Worm (Caenorhabditis elegans) whole organism, L4 larva: ENCODE data around the gene nfu-1.

Experiments
- D1046.2 ChIP-seq: fragments of 200-800 bp; sonication (Bioruptor generic); IDR thresholded peaks from 2 replicates; pipeline ENCODE4 v1.3.6; 2022; ENCODE audit warnings: missing genetic modification characterization, missing compliant biosample characterization
- F26F4.8 ChIP-seq: fragments of 200-800 bp; sonication (Bioruptor generic); conservative IDR thresholded peaks from 2 replicates; pipeline ENCODE4 v1.3.6; 2022; ENCODE audit warnings: missing genetic modification characterization, missing compliant biosample characterization
- F44E2.7 ChIP-seq: fragments of 200-800 bp; sonication (Bioruptor generic); IDR thresholded peaks from 2 replicates; pipeline ENCODE4 v2.1.2; 2022; ENCODE audit warnings: missing genetic modification characterization, missing compliant biosample characterization
- T26A8.4 ChIP-seq: fragments of 200-800 bp; sonication (Bioruptor generic); IDR thresholded peaks from 2 replicates; pipeline ENCODE4 v1.3.6; 2022; ENCODE audit warnings: missing genetic modification characterization, missing compliant biosample characterization
- aha-1 ChIP-seq: fragments of 150-350 bp; peaks from one replicate; lab custom pipeline; 2014; ENCODE audit warnings: missing biosample characterization, missing genetic modification characterization
- daf-12 ChIP-seq: fragments of 150-350 bp; optimal IDR thresholded peaks from 2 replicates; lab custom pipeline; 2014; ENCODE audit warnings: missing biosample characterization, missing genetic modification reagents, missing genetic modification characterization
- daf-16 ChIP-seq, 3 experiments: sonication (generic microtip); optimal IDR thresholded peaks; 2 replicates each; lab custom pipeline; 2016 to 2017; ENCODE audit warnings: missing genetic modification characterization in 3 of 3, missing genetic modification reagents in 3 of 3, mild to moderate bottlenecking in 2 of 3, missing compliant biosample characterization in 2 of 3, missing biosample characterization in 1 of 3, moderate library complexity in 1 of 3
- daf-19 ChIP-seq: fragments of 200-800 bp; sonication (Bioruptor generic); conservative IDR thresholded peaks from 2 replicates; pipeline ENCODE4 v1.3.6; 2022; ENCODE audit warnings: missing genetic modification characterization, missing compliant biosample characterization
- dmd-6 ChIP-seq: fragments of 200-800 bp; sonication (Bioruptor generic); IDR thresholded peaks from 2 replicates; pipeline ENCODE4 v1.3.6; 2022; ENCODE audit warnings: missing genetic modification reagents, missing genetic modification characterization, missing compliant biosample characterization
- dmd-8 ChIP-seq: fragments of 200-800 bp; sonication (Bioruptor generic); IDR thresholded peaks from 2 replicates; pipeline ENCODE4 v1.3.6; 2022; ENCODE audit warnings: missing genetic modification characterization, missing compliant biosample characterization
- duxl-1 ChIP-seq: sonication (generic microtip); optimal IDR thresholded peaks from 2 replicates; lab custom pipeline; 2016; ENCODE audit warnings: mild to moderate bottlenecking, missing genetic modification characterization, moderate library complexity, missing compliant biosample characterization; ENCODE audit not compliant: poor library complexity
- dve-1 ChIP-seq: sonication (generic microtip); optimal IDR thresholded peaks from 2 replicates; lab custom pipeline; 2017; ENCODE audit warnings: antibody characterized with exemption, mild to moderate bottlenecking, missing genetic modification characterization, missing compliant biosample characterization; ENCODE audit not compliant: insufficient read depth
- egl-43 ChIP-seq: fragments of 200-800 bp; sonication (Bioruptor generic); IDR thresholded peaks from 2 replicates; pipeline ENCODE4 v1.3.6; 2022; ENCODE audit warnings: missing genetic modification reagents, missing genetic modification characterization, missing compliant biosample characterization
- gei-8 ChIP-seq: fragments of 200-800 bp; sonication (Bioruptor generic); optimal IDR thresholded peaks from 2 replicates; lab custom pipeline; 2018; ENCODE audit warnings: mild to moderate bottlenecking, missing genetic modification characterization, missing compliant biosample characterization
- hif-1 ChIP-seq, 2 experiments: sonication (generic microtip); optimal IDR thresholded peaks; 2 replicates each; lab custom pipeline; 2016 to 2017; ENCODE audit warnings: missing compliant biosample characterization in 2 of 2, missing genetic modification characterization in 2 of 2, missing genetic modification reagents in 2 of 2, missing genotype in 2 of 2, mild to moderate bottlenecking in 1 of 2
- hlh-11 ChIP-seq: fragments of 200-800 bp; sonication (Bioruptor generic); optimal IDR thresholded peaks from 2 replicates; lab custom pipeline; 2018; ENCODE audit warnings: mild to moderate bottlenecking, missing genetic modification characterization, missing compliant biosample characterization
- hlh-30 ChIP-seq: sonication (generic microtip); optimal IDR thresholded peaks from 2 replicates; lab custom pipeline; 2017; ENCODE audit warnings: antibody characterized with exemption, mild to moderate bottlenecking, missing genetic modification characterization, missing compliant biosample characterization; ENCODE audit not compliant: insufficient read depth
- lim-7 ChIP-seq: fragments of 200-800 bp; sonication (Bioruptor generic); IDR thresholded peaks from 2 replicates; pipeline ENCODE4 v1.3.6; 2022; ENCODE audit warnings: missing genetic modification characterization, missing compliant biosample characterization
- mdl-1 ChIP-seq, 2 experiments: fragments of 150-350 bp in 1 of 2; sonication (generic microtip) in 1 of 2; optimal IDR thresholded peaks; 2 replicates each; lab custom pipeline; 2014 to 2017; ENCODE audit warnings: missing biosample characterization in 2 of 2, missing genetic modification characterization in 2 of 2
- mes-2 ChIP-seq: sonication (generic microtip); optimal IDR thresholded peaks from 2 replicates; lab custom pipeline; 2016; ENCODE audit warnings: missing genotype, mild to moderate bottlenecking, missing genetic modification characterization, missing compliant biosample characterization; ENCODE audit not compliant: poor library complexity, severe bottlenecking
- mxl-3 ChIP-seq: fragments of 200-800 bp; sonication (Bioruptor generic); optimal IDR thresholded peaks from 2 replicates; lab custom pipeline; 2018; ENCODE audit warnings: mild to moderate bottlenecking, missing genetic modification characterization, missing compliant biosample characterization
- nhr-10 ChIP-seq: fragments of 150-350 bp; optimal IDR thresholded peaks from 2 replicates; lab custom pipeline; 2014; ENCODE audit warnings: missing biosample characterization, missing genetic modification characterization
- nhr-102 ChIP-seq: sonication (generic microtip); optimal IDR thresholded peaks from 2 replicates; lab custom pipeline; 2016; ENCODE audit warnings: mild to moderate bottlenecking, missing genetic modification characterization, moderate library complexity, missing compliant biosample characterization
- nhr-11 ChIP-seq: fragments of 150-350 bp; optimal IDR thresholded peaks from 2 replicates; lab custom pipeline; 2014; ENCODE audit warnings: missing biosample characterization, missing genetic modification characterization
- nhr-28 ChIP-seq: fragments of 150-350 bp; optimal IDR thresholded peaks from 2 replicates; lab custom pipeline; 2014; ENCODE audit warnings: missing biosample characterization, missing genetic modification characterization
- nhr-6 ChIP-seq: fragments of 150-350 bp; optimal IDR thresholded peaks from 2 replicates; lab custom pipeline; 2014; ENCODE audit warnings: missing biosample characterization, missing genetic modification characterization
- nhr-76 ChIP-seq: fragments of 150-350 bp; optimal IDR thresholded peaks from 2 replicates; lab custom pipeline; 2014; ENCODE audit warnings: missing biosample characterization, missing genetic modification characterization
- php-3 ChIP-seq: fragments of 200-800 bp; sonication (Bioruptor generic); IDR thresholded peaks from 2 replicates; pipeline ENCODE4 v1.3.6; 2022; ENCODE audit warnings: missing genetic modification reagents, missing genetic modification characterization, missing compliant biosample characterization
- pqm-1 ChIP-seq: sonication (generic microtip); optimal IDR thresholded peaks from 2 replicates; lab custom pipeline; 2017; ENCODE audit warnings: missing biosample characterization, missing genetic modification characterization
- rbr-2 ChIP-seq: sonication (generic microtip); optimal IDR thresholded peaks from 2 replicates; lab custom pipeline; 2016; ENCODE audit warnings: missing genotype, missing genetic modification characterization, missing compliant biosample characterization
- sdz-12 ChIP-seq: fragments of 200-800 bp; sonication (Bioruptor generic); optimal IDR thresholded peaks from 2 replicates; lab custom pipeline; 2018; ENCODE audit warnings: mild to moderate bottlenecking, missing genetic modification characterization, missing compliant biosample characterization
- tra-1 ChIP-seq: fragments of 200-800 bp; sonication (Bioruptor generic); IDR thresholded peaks from 2 replicates; pipeline ENCODE4 v1.3.6; 2022; ENCODE audit warnings: missing genetic modification reagents, missing genetic modification characterization, missing compliant biosample characterization
- unc-62 ChIP-seq, 3 experiments: fragments of 150-350 bp in 1 of 3; sonication (generic microtip); optimal IDR thresholded peaks in 2 of 3; peaks in 1 of 3; 1 replicate in 1 of 3; 2 replicates in 2 of 3; lab custom pipeline; 2014 to 2017; ENCODE audit warnings: missing biosample characterization in 3 of 3, missing genetic modification characterization in 3 of 3, missing genetic modification reagents in 3 of 3, missing genotype in 1 of 3
- zfp-2 ChIP-seq: sonication (generic microtip); optimal IDR thresholded peaks from 2 replicates; lab custom pipeline; 2016; ENCODE audit warnings: mild to moderate bottlenecking, missing genetic modification characterization, missing compliant biosample characterization
- zip-11 ChIP-seq: fragments of 200-800 bp; sonication (Bioruptor generic); IDR thresholded peaks from 2 replicates; pipeline ENCODE4 v1.3.6; 2022; ENCODE audit warnings: missing genetic modification characterization, missing compliant biosample characterization
- zip-2 ChIP-seq: fragments of 150-350 bp; optimal IDR thresholded peaks from 2 replicates; lab custom pipeline; 2014; ENCODE audit warnings: missing biosample characterization, missing genetic modification characterization

nfu-1 gene

DNA sequence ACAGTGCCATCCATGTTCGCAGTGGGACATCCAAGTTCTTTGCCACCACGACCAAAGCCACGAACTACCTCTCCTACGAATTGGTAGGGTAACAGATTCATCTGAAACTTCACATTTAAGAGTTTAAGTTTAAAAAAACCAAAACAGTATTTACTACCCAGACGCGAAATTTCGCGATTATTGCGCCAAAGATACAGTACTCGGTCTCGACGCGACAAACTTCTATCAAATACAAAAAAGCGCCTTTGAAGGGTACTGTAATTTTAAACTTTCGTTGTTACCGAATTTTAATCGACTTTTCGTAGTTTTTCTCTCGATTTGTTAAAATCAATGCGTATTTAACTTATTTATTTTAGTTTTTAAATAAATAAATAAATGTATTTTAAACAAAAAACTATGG is 22.2 kb downstream of the nfu-1 start, which contains the start of gene rfk-1:
Gene rfk-1, minus strand, starts transcription at position 101 of the 400 bp plus-strand sequence.
- no peak for TF ChIP-seq nhr-6

ce11 chrIV:10413828-10414227 is 26.6 kb downstream of the nfu-1 start, which contains the start of gene R10H10.7:
Gene R10H10.7 (minus strand): TSS chrIV:10413928.
- TF ChIP-seq daf-19: no peak
- no peak for TF ChIP-seq egl-43 (GFP tag; lab: Robert Waterston, UW)
- TF ChIP-seq aha-1 (tag; lab: Kevin White, UChicago): peak; percentile 26

DNA sequence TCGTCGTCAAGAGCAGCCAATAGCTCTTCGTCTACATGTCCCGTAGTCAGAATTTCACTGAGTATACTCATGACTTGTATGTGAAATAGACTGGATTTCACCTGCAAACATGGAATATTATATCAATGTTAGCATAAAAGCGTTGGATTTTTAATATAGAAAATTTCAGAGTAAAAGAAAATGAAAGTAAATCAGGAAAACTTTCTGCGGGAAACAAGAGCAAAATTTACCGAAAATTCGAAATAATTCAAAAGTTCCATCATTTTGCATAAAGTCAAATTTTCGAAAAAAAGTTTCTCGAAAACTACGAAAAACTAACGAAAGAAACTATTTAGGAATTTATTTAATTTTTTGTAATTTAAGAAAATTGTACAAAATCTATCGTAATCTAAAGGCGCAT is 30.6 kb downstream of the nfu-1 start, which contains the start of gene F13B12.6:
Gene F13B12.6, minus strand, starts transcription at position 101 of the 400 bp plus-strand sequence.
- TF ChIP-seq duxl-1 (tag; lab: Kevin White, UChicago): no peak

- TF ChIP-seq duxl-1 (tag; lab: Kevin White, UChicago) (no peak), hlh-30 (peak; percentile 16), sdz-12 (GFP tag; lab: Kevin White, UChicago) (no peak), unc-62 (GFP tag; optimal IDR thresholded peaks at IDR 0.05 in 1 of 2; lab: Kevin White, UChicago) (peak in 1 of 2 experiments; percentile 85), unc-62 (tag; optimal IDR thresholded peaks at IDR 0.05; lab: Kevin White, UChicago) (no peak)
- TF ChIP-seq, all 104 proteins: peak for 2
Observed at ce11 chrIV:10419896-10420295, 32.7 kb downstream of the nfu-1 start.

ce11 chrIV:10420440-10420839 is 33.2 kb downstream of the nfu-1 start:
- TF ChIP-seq nhr-6 (peak; percentile 1), pqm-1 (tag; lab: Kevin White, UChicago) (peak; percentile 14), lim-7 (no peak), gei-8 (GFP tag; lab: Kevin White, UChicago) (no peak), hif-1 (tag; optimal IDR thresholded peaks at IDR 0.05; lab: Kevin White, UChicago) (no peak), T26A8.4 (no peak), dve-1 (tag; lab: Kevin White, UChicago) (peak; percentile 22), D1046.2 (GFP tag; lab: Robert Waterston, UW) (no peak), dmd-6 (peak; percentile 57), mxl-3 (GFP tag; lab: Kevin White, UChicago) (peak; percentile 36), zip-2 (tag; lab: Kevin White, UChicago) (no peak), daf-16 (GFP tag; optimal IDR thresholded peaks at IDR 0.05; lab: Kevin White, UChicago) (no peak), daf-16 (tag; optimal IDR thresholded peaks at IDR 0.05; lab: Kevin White, UChicago) (peak; percentile 76), zfp-2 (tag; lab: Kevin White, UChicago) (no peak), tra-1 (GFP tag; lab: Robert Waterston, UW) (no peak), php-3 (GFP tag; lab: Robert Waterston, UW) (peak; percentile 71), F26F4.8 (GFP tag; lab: Robert Waterston, UW) (no peak), nhr-28 (tag; lab: Kevin White, UChicago) (peak; percentile 67), hlh-11 (peak; percentile 29), nhr-76 (tag; lab: Kevin White, UChicago) (no peak), dmd-8 (GFP tag; lab: Robert Waterston, UW) (no peak)

DNA sequence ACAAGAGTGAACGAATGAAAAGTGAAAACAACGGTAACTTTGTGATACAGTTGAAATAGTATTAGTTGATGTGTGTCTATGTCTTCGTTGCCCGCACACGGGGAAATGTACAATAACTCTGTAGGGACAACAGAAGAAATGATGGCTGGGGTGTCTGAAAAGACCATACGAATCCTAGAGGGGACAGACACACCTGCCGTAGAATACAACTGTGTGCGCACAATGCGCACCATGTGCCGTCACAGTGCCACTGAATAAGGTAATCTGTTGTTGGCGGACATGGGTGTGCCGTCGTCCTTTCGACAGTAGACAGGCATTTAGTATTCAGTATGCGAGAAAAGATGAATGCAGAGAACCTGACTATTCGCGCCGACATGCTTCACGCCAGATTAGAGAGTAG is 34.0 kb downstream of the nfu-1 start:
- TF ChIP-seq nhr-28 (tag; lab: Kevin White, UChicago) (peak; percentile 49), aha-1 (tag; lab: Kevin White, UChicago) (peak; percentile 84), F44E2.7 (no peak), daf-12 (tag; lab: Kevin White, UChicago) (no peak), mdl-1 (tag; optimal IDR thresholded peaks at IDR 0.05; lab: Kevin White, UChicago) (no peak), hlh-30 (peak; percentile 17), rbr-2 (tag; lab: Kevin White, UChicago) (no peak), T26A8.4 (no peak), nhr-11 (tag; lab: Kevin White, UChicago) (no peak), dve-1 (tag; lab: Kevin White, UChicago) (peak; percentile 10), nhr-10 (tag; lab: Kevin White, UChicago) (no peak), sdz-12 (GFP tag; lab: Kevin White, UChicago) (no peak), nhr-102 (tag; lab: Kevin White, UChicago) (no peak), mxl-3 (GFP tag; lab: Kevin White, UChicago) (peak; percentile 70), mes-2 (tag; lab: Kevin White, UChicago) (peak; percentile 28), zip-11 (GFP tag; lab: Robert Waterston, UW) (no peak)
